Fruit fly (Drosophila melanogaster): ENCODE measurements around the gene CASK.

The CASK gene

dm6 chr3R:21852579-21853233 lies 30.2 kb upstream of the CASK start (continued):
- peak; percentile 53 for TF ChIP-seq lilli (GFP tag; optimal IDR thresholded peaks at IDR 0.05)
- TF ChIP-seq CG13123 (GFP tag; optimal IDR thresholded peaks at IDR 0.05): no peak
- no peak for TF ChIP-seq ranshi (GFP tag; IDR thresholded peaks at IDR 0.05)
- peak in 1 of 2 experiments; percentile 4 for TF ChIP-seq dpn (GFP tag; optimal IDR thresholded peaks at IDR 0.05)
- TF ChIP-seq Abd-B (GFP tag; optimal IDR thresholded peaks at IDR 0.05): no peak
- no peak for TF ChIP-seq Sox100B (GFP tag; optimal IDR thresholded peaks at IDR 0.05)
- no peak for TF ChIP-seq Spps (tag; optimal IDR thresholded peaks at IDR 0.05)
- no peak for TF ChIP-seq GATAe (GFP tag; conservative IDR thresholded peaks at IDR 0.05)
- TF ChIP-seq CG7839 (tag; optimal IDR thresholded peaks at IDR 0.05): peak; percentile 45
- TF ChIP-seq CG6689 (GFP tag; IDR thresholded peaks at IDR 0.05): 0 out of 2 replicates have a peak, but pooled peaks have one; percentile 32
- TF ChIP-seq Poxn (GFP tag; IDR thresholded peaks at IDR 0.05): no peak
- no peak for TF ChIP-seq CG4730 (GFP tag; IDR thresholded peaks at IDR 0.05)
- no peak for TF ChIP-seq CkIIα-i1 (GFP tag; IDR thresholded peaks at IDR 0.05)
- no peak for TF ChIP-seq kah (GFP tag; optimal IDR thresholded peaks at IDR 0.05)
- no peak for TF ChIP-seq CG10462 (GFP tag; optimal IDR thresholded peaks at IDR 0.05)
- TF ChIP-seq Hr39 (optimal IDR thresholded peaks at IDR 0.05): no peak
- TF ChIP-seq NfI (GFP tag; optimal IDR thresholded peaks at IDR 0.05): peak; percentile 19
- TF ChIP-seq MTF-1 (GFP tag; optimal IDR thresholded peaks at IDR 0.05; ENCODE audit: borderline replicate concordance): no peak
- TF ChIP-seq phol (tag; optimal IDR thresholded peaks at IDR 0.05): peak; percentile 15
- no peak; the same call in 1 of the 2 replicates for TF ChIP-seq CG3847 (GFP tag; IDR thresholded peaks at IDR 0.05)
- TF ChIP-seq rib (GFP tag; IDR thresholded peaks at IDR 0.05): no peak
- TF ChIP-seq trem (tag; optimal IDR thresholded peaks at IDR 0.05): no peak
- TF ChIP-seq CG3281 (GFP tag; optimal IDR thresholded peaks at IDR 0.05): peak; percentile 37
- no peak for TF ChIP-seq HLHmδ (GFP tag; optimal IDR thresholded peaks at IDR 0.05)
- no peak for TF ChIP-seq Ravus (GFP tag; IDR thresholded peaks at IDR 0.05)
- TF ChIP-seq disco-r (GFP tag; optimal IDR thresholded peaks at IDR 0.05): no peak
- TF ChIP-seq Xrp1 (GFP tag; IDR thresholded peaks at IDR 0.05): peak; percentile 26; the same call in 1 of the 2 replicates
- TF ChIP-seq lola (GFP tag; optimal IDR thresholded peaks at IDR 0.05): no peak
- no peak for TF ChIP-seq jing (GFP tag; optimal IDR thresholded peaks at IDR 0.05)
- TF ChIP-seq CG16815 (GFP tag; optimal IDR thresholded peaks at IDR 0.05): no peak
- TF ChIP-seq BEAF-32 (GFP tag; optimal IDR thresholded peaks at IDR 0.05): no peak
- no peak for TF ChIP-seq Dip2 (GFP tag; IDR thresholded peaks at IDR 0.05)
- TF ChIP-seq ttk (GFP tag; IDR thresholded peaks at IDR 0.05): no peak
- TF ChIP-seq lmd (GFP tag; IDR thresholded peaks at IDR 0.05): 0 out of 2 replicates have a peak, but pooled peaks have one; percentile 43
- no peak for TF ChIP-seq CG4707 (GFP tag; optimal IDR thresholded peaks at IDR 0.05)
- TF ChIP-seq tll (GFP tag; optimal IDR thresholded peaks at IDR 0.05): no peak
- peak; percentile 15 for TF ChIP-seq nmo (GFP tag; optimal IDR thresholded peaks at IDR 0.05)
- TF ChIP-seq chif (GFP tag; optimal IDR thresholded peaks at IDR 0.05): no peak
- peak; percentile 4 for TF ChIP-seq CG14710 (tag; optimal IDR thresholded peaks at IDR 0.05)
- no peak for TF ChIP-seq sc (optimal IDR thresholded peaks at IDR 0.05)
- no peak for TF ChIP-seq sc (GFP tag; optimal IDR thresholded peaks at IDR 0.05)
- TF ChIP-seq lov (optimal IDR thresholded peaks at IDR 0.05): no peak
- TF ChIP-seq lov (GFP tag; IDR thresholded peaks at IDR 0.05): no peak
- no peak for TF ChIP-seq Atf-2 (GFP tag; optimal IDR thresholded peaks at IDR 0.05)
- peak; percentile 52 for TF ChIP-seq lab (GFP tag; optimal IDR thresholded peaks at IDR 0.05)
- no peak for TF ChIP-seq Dbx (GFP tag; IDR thresholded peaks at IDR 0.05)
- no peak for TF ChIP-seq CG10654 (GFP tag; optimal IDR thresholded peaks at IDR 0.05)
- peak; percentile 59 for TF ChIP-seq CG2678 (tag; optimal IDR thresholded peaks at IDR 0.05)
- TF ChIP-seq CG1602 (GFP tag; optimal IDR thresholded peaks at IDR 0.05): no peak
- no peak for TF ChIP-seq sr (GFP tag; IDR thresholded peaks at IDR 0.05)
- TF ChIP-seq CG4328 (GFP tag; optimal IDR thresholded peaks at IDR 0.05): no peak
